Fruit fly (Drosophila melanogaster) whole organism, embryonic: ENCODE measurements around the gene SclA.

ENCODE experiments used
- Adf1 ChIP-seq: fragments of 200-800 bp; sonication (Bioruptor generic); IDR thresholded peaks from 2 replicates; pipeline ENCODE4 v1.3.6; 2022; ENCODE audit warnings: missing biosample characterization, missing genetic modification characterization
- CG10274 ChIP-seq: fragments of 200-800 bp; sonication (Bioruptor generic); optimal IDR thresholded peaks from 3 replicates; lab custom pipeline; 2017; ENCODE audit warnings: missing biosample characterization, mild to moderate bottlenecking, missing genetic modification characterization
- CG10431 ChIP-seq: fragments of 200-800 bp; sonication (Bioruptor generic); optimal IDR thresholded peaks from 3 replicates; lab custom pipeline; 2018; ENCODE audit warnings: missing biosample characterization, mild to moderate bottlenecking, missing genetic modification characterization
- CG13775 ChIP-seq: fragments of 200-800 bp; sonication (Bioruptor generic); optimal IDR thresholded peaks from 3 replicates; lab custom pipeline; 2017; ENCODE audit warnings: missing biosample characterization, mild to moderate bottlenecking, missing genetic modification characterization
- CG14860 ChIP-seq: fragments of 200-800 bp; sonication (Bioruptor generic); IDR thresholded peaks from 3 replicates; pipeline ENCODE4 v1.3.6; 2022; ENCODE audit warnings: missing biosample characterization, missing genetic modification characterization; ENCODE audit not compliant: partially characterized antibody
- CG15514 ChIP-seq: fragments of 200-800 bp; sonication (Bioruptor generic); optimal IDR thresholded peaks from 3 replicates; lab custom pipeline; 2017; ENCODE audit warnings: missing biosample characterization, missing genetic modification characterization, mild to moderate bottlenecking, moderate library complexity, missing genetic modification reagents
- CG15696 ChIP-seq: fragments of 200-800 bp; sonication (Bioruptor generic); optimal IDR thresholded peaks from 2 replicates; lab custom pipeline; 2019; ENCODE audit warnings: missing biosample characterization, mild to moderate bottlenecking, missing genetic modification characterization, moderate library complexity
- CG18262 ChIP-seq: fragments of 200-800 bp; optimal IDR thresholded peaks from 3 replicates; lab custom pipeline; 2019; ENCODE audit warnings: missing biosample characterization, mild to moderate bottlenecking, missing genetic modification characterization, moderate library complexity
- CG18476 ChIP-seq: fragments of 200-800 bp; sonication (Bioruptor generic); optimal IDR thresholded peaks from 2 replicates; lab custom pipeline; 2016; ENCODE audit warnings: missing biosample characterization, mild to moderate bottlenecking, missing genetic modification characterization
- CG2678 ChIP-seq: fragments of 200-800 bp; sonication (Bioruptor generic); optimal IDR thresholded peaks from 3 replicates; lab custom pipeline; 2019; ENCODE audit warnings: missing biosample characterization, mild to moderate bottlenecking, missing genetic modification characterization, moderate library complexity
- CG32767 ChIP-seq: fragments of 200-800 bp; sonication (Bioruptor generic); IDR thresholded peaks from 2 replicates; pipeline ENCODE4 v1.3.6; 2022; ENCODE audit warnings: missing biosample characterization, missing genetic modification characterization
- CG33213 ChIP-seq: fragments of 200-800 bp; sonication (Bioruptor generic); optimal IDR thresholded peaks from 3 replicates; lab custom pipeline; 2016; ENCODE audit warnings: missing biosample characterization, missing genetic modification characterization
- CG4707 ChIP-seq: fragments of 200-800 bp; sonication (Bioruptor generic); optimal IDR thresholded peaks from 2 replicates; lab custom pipeline; 2018; ENCODE audit warnings: missing biosample characterization, mild to moderate bottlenecking, missing genetic modification characterization, moderate library complexity
- CG8924 ChIP-seq: fragments of 200-800 bp; optimal IDR thresholded peaks from 3 replicates; lab custom pipeline; 2019; ENCODE audit warnings: missing biosample characterization, mild to moderate bottlenecking, missing genetic modification characterization, moderate library complexity
- CG9609 ChIP-seq: fragments of 200-800 bp; sonication (Bioruptor generic); optimal IDR thresholded peaks from 3 replicates; lab custom pipeline; 2016; ENCODE audit warnings: missing biosample characterization, missing genetic modification characterization
- CTCF ChIP-seq: fragments of 200-800 bp; sonication (Bioruptor generic); optimal IDR thresholded peaks from 2 replicates; lab custom pipeline; 2017; ENCODE audit warnings: missing biosample characterization, mild to moderate bottlenecking, missing genetic modification characterization, moderate library complexity
- D ChIP-seq, 2 experiments: fragments of 200-800 bp in 1 of 2; fragments of >200 bp in 1 of 2; sonication (Bioruptor generic) in 1 of 2; optimal IDR thresholded peaks; 2 replicates in 1 of 2; 3 replicates in 1 of 2; lab custom pipeline; 2017; ENCODE audit warnings: mild to moderate bottlenecking in 1 of 2, missing biosample characterization in 1 of 2, missing genetic modification characterization in 1 of 2, missing genetic modification reagents in 1 of 2
- Dref ChIP-seq: fragments of 200-800 bp; sonication (Bioruptor generic); IDR thresholded peaks from 2 replicates; pipeline ENCODE4 v1.3.6; 2022; ENCODE audit warnings: missing biosample characterization, missing genetic modification characterization
- HLH4C ChIP-seq: fragments of 200-800 bp; sonication (Bioruptor generic); IDR thresholded peaks from 3 replicates; pipeline ENCODE4 v1.3.6; 2022; ENCODE audit warnings: missing biosample characterization, missing genetic modification characterization; ENCODE audit not compliant: partially characterized antibody
- HLHmδ ChIP-seq: fragments of 200-800 bp; sonication (Bioruptor generic); optimal IDR thresholded peaks from 2 replicates; lab custom pipeline; 2018; ENCODE audit warnings: missing biosample characterization, mild to moderate bottlenecking, missing genetic modification characterization, moderate library complexity
- HmgD ChIP-seq: fragments of 200-800 bp; sonication (Bioruptor generic); optimal IDR thresholded peaks from 3 replicates; lab custom pipeline; 2016; ENCODE audit warnings: missing biosample characterization, missing genetic modification characterization
- Hr51 ChIP-seq, 2 experiments: fragments of 200-800 bp; sonication (Bioruptor generic); optimal IDR thresholded peaks; 2 replicates in 1 of 2; 3 replicates in 1 of 2; lab custom pipeline; 2016 to 2018; ENCODE audit warnings: missing biosample characterization in 2 of 2, missing genetic modification characterization in 2 of 2, mild to moderate bottlenecking in 1 of 2, moderate library complexity in 1 of 2
- Med ChIP-seq: fragments of 200-800 bp; sonication (Bioruptor generic); peaks from one replicate; lab custom pipeline; 2016; ENCODE audit warnings: missing biosample characterization, missing genetic modification characterization, mild to moderate bottlenecking, inconsistent platforms, moderate library complexity
- Neu2 ChIP-seq: fragments of 200-800 bp; sonication (Bioruptor generic); optimal IDR thresholded peaks from 3 replicates; lab custom pipeline; 2016; ENCODE audit warnings: missing biosample characterization, missing genetic modification characterization, borderline replicate concordance
- Oli ChIP-seq: fragments of 200-800 bp; sonication (Bioruptor generic); optimal IDR thresholded peaks from 2 replicates; lab custom pipeline; 2018; ENCODE audit warnings: missing biosample characterization, mild to moderate bottlenecking, missing genetic modification characterization, moderate library complexity
- PHDP ChIP-seq: fragments of 200-800 bp; sonication (Bioruptor generic); optimal IDR thresholded peaks from 3 replicates; lab custom pipeline; 2018; ENCODE audit warnings: missing biosample characterization, mild to moderate bottlenecking, missing genetic modification characterization, moderate library complexity
- bigmax ChIP-seq: fragments of 200-800 bp; sonication (Bioruptor generic); optimal IDR thresholded peaks from 2 replicates; lab custom pipeline; 2018; ENCODE audit warnings: missing biosample characterization, mild to moderate bottlenecking, missing genetic modification characterization
- dm ChIP-seq: fragments of 200-800 bp; sonication (Bioruptor generic); optimal IDR thresholded peaks from 3 replicates; lab custom pipeline; 2016; ENCODE audit warnings: missing biosample characterization, missing genetic modification characterization
- dmrt99B ChIP-seq: fragments of 200-800 bp; sonication (Bioruptor generic); optimal IDR thresholded peaks from 2 replicates; lab custom pipeline; 2018; ENCODE audit warnings: missing biosample characterization, mild to moderate bottlenecking, missing genetic modification characterization, moderate library complexity
- exex ChIP-seq: fragments of 200-800 bp; sonication (Bioruptor generic); optimal IDR thresholded peaks from 4 replicates; lab custom pipeline; 2018; ENCODE audit warnings: missing biosample characterization, mild to moderate bottlenecking, missing genetic modification characterization, moderate library complexity
- gce ChIP-seq: fragments of 200-800 bp; sonication (Bioruptor generic); IDR thresholded peaks from 3 replicates; pipeline ENCODE4 v1.3.6; 2022; ENCODE audit warnings: missing biosample characterization, missing genetic modification characterization
- gem ChIP-seq: fragments of 200-800 bp; sonication (Bioruptor generic); optimal IDR thresholded peaks from 2 replicates; lab custom pipeline; 2019; ENCODE audit warnings: missing biosample characterization, mild to moderate bottlenecking, missing genetic modification characterization, moderate library complexity
- grn ChIP-seq: fragments of 200-800 bp; sonication (Bioruptor generic); optimal IDR thresholded peaks from 3 replicates; lab custom pipeline; 2017; ENCODE audit warnings: missing biosample characterization, missing genetic modification characterization
- gro ChIP-seq: fragments of 200-800 bp; sonication (Bioruptor generic); optimal IDR thresholded peaks from 2 replicates; lab custom pipeline; 2016; ENCODE audit warnings: missing biosample characterization, missing genetic modification characterization
- hbn ChIP-seq: fragments of 200-800 bp; sonication (Bioruptor generic); IDR thresholded peaks from 2 replicates; pipeline ENCODE4 v1.3.6; 2022; ENCODE audit warnings: missing biosample characterization, missing genetic modification characterization; ENCODE audit not compliant: partially characterized antibody
- lab ChIP-seq: fragments of 200-800 bp; sonication (Bioruptor generic); optimal IDR thresholded peaks from 3 replicates; lab custom pipeline; 2017; ENCODE audit warnings: missing biosample characterization, missing genetic modification characterization, mild to moderate bottlenecking, moderate library complexity, missing genetic modification reagents
- lov ChIP-seq, 2 experiments: fragments of 200-800 bp in 1 of 2; fragments of >200 bp in 1 of 2; sonication (Bioruptor generic) in 1 of 2; IDR thresholded peaks in 1 of 2; optimal IDR thresholded peaks in 1 of 2; 2 replicates in 1 of 2; 3 replicates in 1 of 2; pipeline versions ENCODE4 v1.3.6 to Lab custom; 2017 to 2022; ENCODE audit warnings: missing biosample characterization in 1 of 2, missing genetic modification characterization in 1 of 2
- mirr ChIP-seq: fragments of 200-800 bp; sonication (Bioruptor generic); optimal IDR thresholded peaks from 3 replicates; lab custom pipeline; 2018; ENCODE audit warnings: missing biosample characterization, mild to moderate bottlenecking, missing genetic modification characterization
- phol ChIP-seq: fragments of 200-800 bp; sonication (Bioruptor generic); optimal IDR thresholded peaks from 3 replicates; lab custom pipeline; 2018; ENCODE audit warnings: missing biosample characterization, mild to moderate bottlenecking, missing genetic modification characterization, moderate library complexity
- prd ChIP-seq, 3 experiments: fragments of >200 bp in 2 of 3; fragments of 200-800 bp in 1 of 3; sonication (Bioruptor generic) in 1 of 3; optimal IDR thresholded peaks in 2 of 3; IDR thresholded peaks in 1 of 3; 2 replicates in 2 of 3; 3 replicates in 1 of 3; pipeline versions ENCODE4 v1.3.6 to Lab custom; 2017 to 2022; ENCODE audit warnings: missing biosample characterization in 1 of 3, missing genetic modification characterization in 1 of 3
- sd ChIP-seq: fragments of 200-800 bp; sonication (Bioruptor generic); optimal IDR thresholded peaks from 3 replicates; lab custom pipeline; 2018; ENCODE audit warnings: missing biosample characterization, mild to moderate bottlenecking, missing genetic modification characterization, moderate library complexity
- sens-2 ChIP-seq: fragments of 200-800 bp; sonication (Bioruptor generic); IDR thresholded peaks from 2 replicates; pipeline ENCODE4 v1.3.6; 2022; ENCODE audit warnings: missing biosample characterization, missing genetic modification characterization
- seq ChIP-seq: fragments of 200-800 bp; sonication (Bioruptor generic); IDR thresholded peaks from 2 replicates; pipeline ENCODE4 v1.3.6; 2022; ENCODE audit warnings: missing biosample characterization, missing genetic modification characterization
- sug ChIP-seq: fragments of 200-800 bp; optimal IDR thresholded peaks from 2 replicates; lab custom pipeline; 2019; ENCODE audit warnings: missing biosample characterization, mild to moderate bottlenecking, missing genetic modification characterization, moderate library complexity
- tap ChIP-seq: fragments of 200-800 bp; optimal IDR thresholded peaks from 3 replicates; lab custom pipeline; 2019; ENCODE audit warnings: missing biosample characterization, mild to moderate bottlenecking, missing genetic modification characterization, moderate library complexity
- tin ChIP-seq: fragments of 200-800 bp; sonication (Bioruptor generic); optimal IDR thresholded peaks from 3 replicates; lab custom pipeline; 2016; ENCODE audit warnings: missing biosample characterization, missing genetic modification characterization
- zen ChIP-seq: fragments of 200-800 bp; sonication (Bioruptor generic); optimal IDR thresholded peaks from 3 replicates; lab custom pipeline; 2018; ENCODE audit warnings: missing biosample characterization, mild to moderate bottlenecking, missing genetic modification characterization, moderate library complexity

The SclA gene

dm6 chr2L:16859566-16859965 is 21.8 kb downstream of the SclA start (continued):
- peak; percentile 73 for TF ChIP-seq gem (tag; lab: Kevin White, UChicago)
- no peak for TF ChIP-seq CG15696
- peak; percentile 41 for TF ChIP-seq PHDP (tag; lab: Kevin White, UChicago)
- TF ChIP-seq phol (tag; lab: Kevin White, UChicago), result peak; percentile 29
- no peak for TF ChIP-seq Adf1 (GFP tag; lab: Robert Waterston, UW)
- TF ChIP-seq Hr51 (GFP tag; optimal IDR thresholded peaks at IDR 0.05; lab: Kevin White, UChicago), result peak in 1 of 2 experiments; percentile 41
- TF ChIP-seq tap, result peak; percentile 25
- peak; percentile 22 for TF ChIP-seq CG18262
- peak; percentile 19 for TF ChIP-seq CG2678 (tag; lab: Kevin White, UChicago)

- no peak for TF ChIP-seq sens-2
- peak; percentile 61 for TF ChIP-seq grn
- peak; percentile 25 for TF ChIP-seq lab
- peak; percentile 86 for TF ChIP-seq mirr
- TF ChIP-seq exex (tag; lab: Kevin White, UChicago), result peak; percentile 97
- peak; percentile 58 for TF ChIP-seq Med (GFP tag; lab: Kevin White, UChicago)
- no peak for TF ChIP-seq tin (GFP tag; lab: Kevin White, UChicago)
- peak; percentile 89 for TF ChIP-seq sd
- no peak for TF ChIP-seq CG18476 (GFP tag; lab: Kevin White, UChicago)
- no peak for TF ChIP-seq Neu2 (GFP tag; lab: Kevin White, UChicago)
- peak; percentile 71 for TF ChIP-seq sug
- peak; percentile 25 for TF ChIP-seq CG10274 (GFP tag; lab: Kevin White, UChicago)
Measured at dm6 chr2L:16861126-16861525, 23.4 kb downstream of the SclA start, which contains the start of gene CG6012. TSS of gene CG6012 (minus strand) at chr2L:16861489.

dm6 chr2L:16862526-16862925 is 24.8 kb downstream of the SclA start:
- TF ChIP-seq Oli (tag; lab: Kevin White, UChicago) (no peak), seq (no peak), CG14860 (GFP tag; lab: Robert Waterston, UW) (no peak), hbn (GFP tag; lab: Robert Waterston, UW) (no peak), prd (optimal IDR thresholded peaks at IDR 0.05; lab: Kevin White, UChicago) (no peak), prd (GFP tag; IDR thresholded peaks at IDR 0.05; lab: Robert Waterston, UW) (no peak), zen (tag; lab: Kevin White, UChicago) (peak; percentile 11), dm (no peak), CG9609 (GFP tag; lab: Kevin White, UChicago) (no peak), HLHmδ (GFP tag; lab: Kevin White, UChicago) (no peak), gem (tag; lab: Kevin White, UChicago) (no peak), D (optimal IDR thresholded peaks at IDR 0.05; lab: Kevin White, UChicago) (no peak), D (GFP tag; optimal IDR thresholded peaks at IDR 0.05; lab: Kevin White, UChicago) (no peak), dmrt99B (no peak), bigmax (GFP tag; lab: Kevin White, UChicago) (no peak), CG10431 (no peak), gro (GFP tag; lab: Kevin White, UChicago) (no peak), CG15514 (GFP tag; lab: Kevin White, UChicago) (no peak), CG8924 (tag; lab: Kevin White, UChicago) (no peak), CTCF (GFP tag; lab: Kevin White, UChicago) (peak; percentile 5), CG4707 (GFP tag; lab: Kevin White, UChicago) (no peak), Dref (GFP tag; lab: Robert Waterston, UW) (no peak), HmgD (no peak), HLH4C (no peak), CG13775 (GFP tag; lab: Kevin White, UChicago) (no peak), gce (GFP tag; lab: Robert Waterston, UW) (no peak), lov (optimal IDR thresholded peaks at IDR 0.05; lab: Kevin White, UChicago) (no peak), lov (GFP tag; IDR thresholded peaks at IDR 0.05; lab: Robert Waterston, UW) (no peak), CG33213 (GFP tag; lab: Kevin White, UChicago) (no peak), CG32767 (no peak)
